Worm (Caenorhabditis elegans) whole organism, L3 larva: ENCODE data around the gene C18D11.1.

Experiments used
- R02D3.7 ChIP-seq: fragments of 150-350 bp; optimal IDR thresholded peaks from 2 replicates; lab custom pipeline; 2014; ENCODE audit warnings: missing biosample characterization, missing genetic modification characterization
- ama-1 ChIP-seq: fragments of 150-350 bp; optimal IDR thresholded peaks from 2 replicates; lab custom pipeline; 2018
- ceh-28 ChIP-seq: fragments of 150-350 bp; optimal IDR thresholded peaks from 2 replicates; lab custom pipeline; 2014; ENCODE audit warnings: missing biosample characterization, missing genetic modification reagents, missing genetic modification characterization
- nfya-1 ChIP-seq: sonication (generic microtip); optimal IDR thresholded peaks from 2 replicates; lab custom pipeline; 2017; ENCODE audit warnings: missing genetic modification characterization, mild to moderate bottlenecking, missing compliant biosample characterization, antibody characterized with exemption, moderate library complexity; ENCODE audit not compliant: insufficient read depth
- nhr-237 ChIP-seq: fragments of 150-350 bp; optimal IDR thresholded peaks from 2 replicates; lab custom pipeline; 2014; ENCODE audit warnings: missing biosample characterization, missing genetic modification characterization
- snpc-4 ChIP-seq: fragments of 150-350 bp; optimal IDR thresholded peaks from 2 replicates; lab custom pipeline; 2014; ENCODE audit warnings: missing biosample characterization, missing genetic modification characterization
- tbx-2 ChIP-seq: sonication (generic microtip); optimal IDR thresholded peaks from 2 replicates; lab custom pipeline; 2016; ENCODE audit warnings: mild to moderate bottlenecking, missing genetic modification characterization, missing compliant biosample characterization
- unc-39 ChIP-seq: sonication (generic microtip); optimal IDR thresholded peaks from 4 replicates; lab custom pipeline; 2017; ENCODE audit warnings: missing biosample characterization, missing genetic modification characterization
- unc-62 ChIP-seq: fragments of 150-350 bp; sonication (generic microtip); optimal IDR thresholded peaks from 4 replicates; lab custom pipeline; 2014; ENCODE audit warnings: missing biosample characterization, missing genetic modification reagents, missing genetic modification characterization

DNA sequence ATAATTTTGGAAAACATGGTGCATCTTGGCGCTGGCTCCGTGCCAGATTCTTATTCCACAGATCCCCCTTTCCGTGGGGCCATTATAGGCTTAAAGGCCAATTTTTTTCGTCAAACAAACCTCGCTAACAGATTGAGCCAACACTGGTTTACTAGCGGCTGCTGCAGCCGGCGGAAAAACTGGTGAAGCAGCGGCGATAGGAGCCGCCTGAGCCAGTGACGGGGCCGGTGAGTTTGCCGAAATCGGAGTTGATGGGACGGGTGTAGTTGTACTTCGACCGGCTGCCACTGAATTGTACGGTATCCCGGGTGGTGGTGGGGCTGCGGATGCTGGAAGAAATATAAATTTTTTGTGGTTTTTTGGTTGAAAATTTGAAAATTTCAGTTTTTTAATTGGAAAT lies 25.4 kb downstream of the C18D11.1 start:
- TF ChIP-seq nfya-1 (tag; lab: Kevin White, UChicago) = no peak
- TF ChIP-seq tbx-2 = no peak
- no peak for TF ChIP-seq unc-39
- no peak for TF ChIP-seq R02D3.7 (tag; lab: Kevin White, UChicago)
- TF ChIP-seq nhr-237 (tag; lab: Kevin White, UChicago) = no peak
- no peak for TF ChIP-seq unc-62 (GFP tag; lab: Kevin White, UChicago)
- no peak for TF ChIP-seq ama-1 (lab: Kevin White, UChicago)
- no peak for TF ChIP-seq snpc-4 (tag; lab: Kevin White, UChicago)
- TF ChIP-seq ceh-28 (tag; lab: Kevin White, UChicago) = no peak
